Fruit fly (Drosophila melanogaster) whole organism, embryonic: ENCODE data around the gene orb.

Source experiments
- cas ChIP-seq: fragments of 200-800 bp; sonication (Bioruptor generic); IDR thresholded peaks from 2 replicates; pipeline ENCODE4 v1.3.6; 2022; ENCODE audit warnings: missing biosample characterization, missing genetic modification characterization
- ems ChIP-seq: fragments of 200-800 bp; sonication (Bioruptor generic); optimal IDR thresholded peaks from 3 replicates; lab custom pipeline; 2016; ENCODE audit warnings: missing biosample characterization, missing genetic modification characterization
- mam ChIP-seq: fragments of 200-800 bp; sonication (Bioruptor generic); optimal IDR thresholded peaks from 3 replicates; lab custom pipeline; 2016; ENCODE audit warnings: missing biosample characterization, missing genetic modification characterization
- tx ChIP-seq: fragments of 200-800 bp; sonication (Bioruptor generic); optimal IDR thresholded peaks from 2 replicates; lab custom pipeline; 2016; ENCODE audit warnings: missing biosample characterization, missing genetic modification characterization

The orb gene

DNA sequence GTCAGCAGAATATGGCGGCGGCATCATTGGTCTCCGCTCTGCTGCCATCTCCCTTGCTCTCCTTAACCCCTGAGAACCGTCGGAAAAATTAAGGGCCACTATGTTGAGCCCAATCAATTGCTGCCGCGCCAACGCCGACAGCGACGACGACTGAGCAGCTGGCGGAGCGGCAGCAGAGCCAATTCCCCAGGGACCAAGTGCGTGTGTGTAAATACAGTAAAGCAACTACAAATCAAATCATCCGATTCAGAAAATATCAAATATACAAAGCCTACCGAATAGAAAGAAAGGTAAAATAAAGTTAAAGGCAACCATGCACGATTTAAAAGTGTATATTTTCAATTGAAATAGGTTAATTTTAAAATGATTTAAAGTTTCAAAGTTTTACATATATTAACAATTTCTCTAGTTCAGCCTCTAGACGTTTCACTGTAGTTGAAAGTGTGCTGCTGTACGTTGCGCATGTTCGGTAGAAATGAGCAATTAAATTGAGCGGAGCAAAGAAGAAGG lies 68.9 kb downstream of the orb start (continued):
- TF ChIP-seq mam (GFP tag; lab: Kevin White, UChicago), result peak; percentile 64
- no peak for TF ChIP-seq ems (GFP tag; lab: Kevin White, UChicago)
- TF ChIP-seq cas, result no peak
- TF ChIP-seq tx (GFP tag; lab: Kevin White, UChicago), result no peak
